Worm (Caenorhabditis elegans) whole organism, L1 larva: ENCODE results near the gene arv-1.

ENCODE experiments used
- F16B12.6 ChIP-seq: fragments of 150-350 bp; optimal IDR thresholded peaks from 2 replicates; lab custom pipeline; 2014; ENCODE audit warnings: missing biosample characterization, missing genetic modification characterization
- alr-1 ChIP-seq: fragments of 200-800 bp; sonication (Bioruptor generic); optimal IDR thresholded peaks from 2 replicates; lab custom pipeline; 2018; ENCODE audit warnings: borderline replicate concordance, mild to moderate bottlenecking, missing genetic modification characterization, missing compliant biosample characterization
- aly-2 ChIP-seq: fragments of 150-350 bp; optimal IDR thresholded peaks from 2 replicates; lab custom pipeline; 2014; ENCODE audit warnings: missing biosample characterization, missing genetic modification characterization
- blmp-1 ChIP-seq: fragments of 150-350 bp; optimal IDR thresholded peaks from 2 replicates; lab custom pipeline; 2014; ENCODE audit warnings: missing biosample characterization, missing genetic modification characterization
- ceh-88 ChIP-seq: fragments of 200-800 bp; sonication (Bioruptor generic); IDR thresholded peaks from 2 replicates; pipeline ENCODE4 v1.3.6; 2022; ENCODE audit warnings: missing genetic modification characterization, missing compliant biosample characterization
- ces-1 ChIP-seq: fragments of 150-350 bp; optimal IDR thresholded peaks from 2 replicates; lab custom pipeline; 2014; ENCODE audit warnings: missing biosample characterization, missing genetic modification reagents, missing genetic modification characterization
- dpl-1 ChIP-seq, 3 experiments: fragments of 150-350 bp in 2 of 3; sonication (generic microtip) in 1 of 3; optimal IDR thresholded peaks; 2 replicates each; lab custom pipeline; 2014 to 2017; ENCODE audit warnings: missing biosample characterization in 3 of 3, missing genetic modification characterization in 3 of 3, missing genetic modification reagents in 3 of 3
- dsc-1 ChIP-seq: sonication (generic microtip); optimal IDR thresholded peaks from 2 replicates; lab custom pipeline; 2016; ENCODE audit warnings: mild to moderate bottlenecking, missing genetic modification characterization, missing compliant biosample characterization
- efl-3 ChIP-seq: fragments of 200-800 bp; sonication (Bioruptor generic); optimal IDR thresholded peaks from 2 replicates; lab custom pipeline; 2018; ENCODE audit warnings: mild to moderate bottlenecking, missing genetic modification characterization, missing compliant biosample characterization
- egl-13 ChIP-seq: sonication (generic microtip); optimal IDR thresholded peaks from 2 replicates; lab custom pipeline; 2016; ENCODE audit warnings: missing genotype, missing genetic modification reagents, missing genetic modification characterization, missing compliant biosample characterization
- elt-2 ChIP-seq: sonication (generic microtip); optimal IDR thresholded peaks from 2 replicates; lab custom pipeline; 2016; ENCODE audit warnings: missing genetic modification characterization, mild to moderate bottlenecking, inconsistent platforms, missing compliant biosample characterization, missing genetic modification reagents
- ets-5 ChIP-seq: fragments of 200-800 bp; sonication (Bioruptor generic); IDR thresholded peaks from 2 replicates; pipeline ENCODE4 v1.3.6; 2022; ENCODE audit warnings: missing genetic modification characterization, missing compliant biosample characterization
- fkh-10 ChIP-seq: sonication (generic microtip); optimal IDR thresholded peaks from 2 replicates; lab custom pipeline; 2017; ENCODE audit warnings: missing biosample characterization, missing genetic modification reagents, missing genetic modification characterization
- hlh-17 ChIP-seq: fragments of 200-800 bp; sonication (Bioruptor generic); optimal IDR thresholded peaks from 2 replicates; lab custom pipeline; 2018; ENCODE audit warnings: missing genetic modification characterization, mild to moderate bottlenecking, missing compliant biosample characterization, moderate library complexity, borderline replicate concordance
- hpl-2 ChIP-seq: fragments of 150-350 bp; optimal IDR thresholded peaks from 2 replicates; lab custom pipeline; 2014; ENCODE audit warnings: missing biosample characterization, missing genetic modification reagents, missing genetic modification characterization
- irx-1 ChIP-seq: sonication (generic microtip); optimal IDR thresholded peaks from 2 replicates; lab custom pipeline; 2016; ENCODE audit warnings: missing genetic modification characterization, missing compliant biosample characterization
- isw-1 ChIP-seq: fragments of 200-800 bp; sonication (Bioruptor generic); IDR thresholded peaks from 2 replicates; pipeline ENCODE4 v1.3.6; 2022; ENCODE audit warnings: missing genetic modification characterization, missing compliant biosample characterization
- jun-1 ChIP-seq: fragments of 150-350 bp; optimal IDR thresholded peaks from 2 replicates; lab custom pipeline; 2014; ENCODE audit warnings: missing biosample characterization, missing genetic modification reagents, missing genetic modification characterization
- lin-15B ChIP-seq: fragments of 150-350 bp; sonication (generic microtip); optimal IDR thresholded peaks from 3 replicates; lab custom pipeline; 2014; ENCODE audit warnings: missing biosample characterization, missing genetic modification characterization
- lin-35 ChIP-seq, 2 experiments: fragments of 150-350 bp; optimal IDR thresholded peaks; 2 replicates each; lab custom pipeline; 2014; ENCODE audit warnings: missing biosample characterization in 2 of 2, missing genetic modification characterization in 2 of 2, missing genetic modification reagents in 2 of 2
- lin-39 ChIP-seq: fragments of 150-350 bp; optimal IDR thresholded peaks from 2 replicates; lab custom pipeline; 2014; ENCODE audit warnings: missing biosample characterization, missing genetic modification reagents, missing genetic modification characterization
- lir-3 ChIP-seq: sonication (generic microtip); optimal IDR thresholded peaks from 2 replicates; lab custom pipeline; 2016; ENCODE audit warnings: mild to moderate bottlenecking, missing genetic modification characterization, moderate library complexity, missing compliant biosample characterization; ENCODE audit not compliant: poor library complexity
- lsy-2 ChIP-seq, 2 experiments: fragments of 150-350 bp; optimal IDR thresholded peaks; 2 replicates each; lab custom pipeline; 2014; ENCODE audit warnings: missing biosample characterization in 2 of 2, missing genetic modification characterization in 2 of 2
- mdl-1 ChIP-seq, 2 experiments: fragments of 150-350 bp; optimal IDR thresholded peaks; 2 replicates each; lab custom pipeline; 2014 to 2017; ENCODE audit warnings: missing biosample characterization in 2 of 2, missing genetic modification characterization in 2 of 2, inconsistent platforms in 1 of 2
- mef-2 ChIP-seq: fragments of 150-350 bp; optimal IDR thresholded peaks from 2 replicates; lab custom pipeline; 2014; ENCODE audit warnings: missing biosample characterization, missing genetic modification characterization
- mep-1 ChIP-seq: fragments of 150-350 bp; optimal IDR thresholded peaks from 2 replicates; lab custom pipeline; 2014; ENCODE audit warnings: missing biosample characterization, missing genetic modification characterization
- nhr-11 ChIP-seq: fragments of 150-350 bp; optimal IDR thresholded peaks from 2 replicates; lab custom pipeline; 2014; ENCODE audit warnings: missing biosample characterization, missing genetic modification characterization
- nhr-12 ChIP-seq: sonication (generic microtip); optimal IDR thresholded peaks from 2 replicates; lab custom pipeline; 2017; ENCODE audit warnings: missing biosample characterization, missing genetic modification characterization
- nhr-20 ChIP-seq: sonication (generic microtip); optimal IDR thresholded peaks from 2 replicates; lab custom pipeline; 2016; ENCODE audit warnings: mild to moderate bottlenecking, missing genetic modification characterization, missing compliant biosample characterization
- nhr-28 ChIP-seq: fragments of 150-350 bp; optimal IDR thresholded peaks from 2 replicates; lab custom pipeline; 2014; ENCODE audit warnings: missing biosample characterization, missing genetic modification characterization
- nhr-47 ChIP-seq: sonication (generic microtip); optimal IDR thresholded peaks from 2 replicates; lab custom pipeline; 2016; ENCODE audit warnings: mild to moderate bottlenecking, missing genetic modification characterization, moderate library complexity, missing compliant biosample characterization
- nhr-71 ChIP-seq: sonication (generic microtip); optimal IDR thresholded peaks from 2 replicates; lab custom pipeline; 2016; ENCODE audit warnings: mild to moderate bottlenecking, missing genetic modification characterization, moderate library complexity, missing compliant biosample characterization
- nhr-76 ChIP-seq: sonication (generic microtip); optimal IDR thresholded peaks from 2 replicates; lab custom pipeline; 2017; ENCODE audit warnings: missing biosample characterization, missing genetic modification characterization
- nhr-77 ChIP-seq: fragments of 150-350 bp; optimal IDR thresholded peaks from 2 replicates; lab custom pipeline; 2014; ENCODE audit warnings: missing biosample characterization, missing genetic modification characterization
- nhr-85 ChIP-seq: sonication (generic microtip); peaks from one replicate; lab custom pipeline; 2016; ENCODE audit warnings: missing genetic modification characterization, inconsistent platforms, missing compliant biosample characterization
- nhr-90 ChIP-seq: sonication (generic microtip); optimal IDR thresholded peaks from 2 replicates; lab custom pipeline; 2016; ENCODE audit warnings: mild to moderate bottlenecking, missing genetic modification characterization, missing compliant biosample characterization; ENCODE audit not compliant: poor library complexity
- pqm-1 ChIP-seq: sonication (generic microtip); optimal IDR thresholded peaks from 3 replicates; lab custom pipeline; 2017; ENCODE audit warnings: missing biosample characterization, missing genetic modification characterization
- rnt-1 ChIP-seq: sonication (generic microtip); optimal IDR thresholded peaks from 2 replicates; lab custom pipeline; 2016; ENCODE audit warnings: mild to moderate bottlenecking, missing genetic modification characterization, moderate library complexity, missing compliant biosample characterization
- skn-1 ChIP-seq: fragments of 150-350 bp; optimal IDR thresholded peaks from 2 replicates; lab custom pipeline; 2014; ENCODE audit warnings: missing biosample characterization, missing genetic modification characterization
- swsn-7 ChIP-seq: sonication (generic microtip); optimal IDR thresholded peaks from 2 replicates; lab custom pipeline; 2016; ENCODE audit warnings: missing genetic modification characterization, missing compliant biosample characterization
- unc-30 ChIP-seq: sonication (generic microtip); optimal IDR thresholded peaks from 2 replicates; lab custom pipeline; 2017; ENCODE audit warnings: missing biosample characterization, missing genetic modification characterization
- unc-86 ChIP-seq: sonication (generic microtip); optimal IDR thresholded peaks from 2 replicates; lab custom pipeline; 2016; ENCODE audit warnings: missing genetic modification characterization, missing compliant biosample characterization
- unc-98 ChIP-seq: fragments of 200-800 bp; sonication (Bioruptor generic); IDR thresholded peaks from 2 replicates; pipeline ENCODE4 v1.3.6; 2022; ENCODE audit warnings: missing genetic modification characterization, missing compliant biosample characterization
- xbp-1 ChIP-seq: sonication (generic microtip); optimal IDR thresholded peaks from 2 replicates; lab custom pipeline; 2016; ENCODE audit warnings: missing genetic modification characterization, missing compliant biosample characterization
- zag-1 ChIP-seq: fragments of 150-350 bp; optimal IDR thresholded peaks from 2 replicates; lab custom pipeline; 2014; ENCODE audit warnings: missing biosample characterization, missing genetic modification characterization
- zip-4 ChIP-seq: fragments of 200-800 bp; sonication (Bioruptor generic); optimal IDR thresholded peaks from 2 replicates; lab custom pipeline; 2018; ENCODE audit warnings: mild to moderate bottlenecking, missing genetic modification characterization, moderate library complexity, missing compliant biosample characterization

The arv-1 gene

DNA sequence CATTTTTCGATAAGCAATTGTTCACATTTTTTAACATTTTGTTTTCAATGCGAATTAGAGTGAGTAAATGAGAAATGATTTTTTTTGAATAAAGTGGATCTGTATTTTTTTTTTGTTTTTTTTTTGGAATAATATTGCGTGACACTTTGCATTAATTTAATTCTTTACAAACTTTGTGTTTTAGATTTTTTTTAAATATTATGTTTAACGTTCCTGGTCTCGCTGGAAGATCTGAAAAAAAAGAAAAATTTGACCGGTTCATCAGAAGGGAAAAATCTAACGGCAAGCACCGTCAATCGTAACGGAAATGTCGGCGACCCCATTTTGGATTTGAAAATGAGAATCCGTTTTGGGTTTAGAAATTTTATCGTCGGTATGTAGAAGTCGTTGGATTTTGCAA lies 11.3 kb downstream of the arv-1 start, which contains the start of gene cdc-25.4:
TSS of gene cdc-25.4 (minus strand) at position 101 of the 400 bp plus-strand sequence.
- TF ChIP-seq ces-1 (GFP tag; lab: Kevin White, UChicago) (no peak), nhr-85 (tag; lab: Kevin White, UChicago) (no peak), skn-1 (no peak), nhr-11 (tag; lab: Kevin White, UChicago) (no peak), unc-86 (tag; lab: Kevin White, UChicago) (no peak), lsy-2 (tag; optimal IDR thresholded peaks at IDR 0.05; lab: Kevin White, UChicago) (no peak), nhr-76 (tag; lab: Kevin White, UChicago) (no peak), nhr-77 (tag; lab: Kevin White, UChicago) (no peak), nhr-20 (no peak), fkh-10 (GFP tag; lab: Kevin White, UChicago) (no peak), pqm-1 (tag; lab: Kevin White, UChicago) (no peak), lin-39 (tag; lab: Kevin White, UChicago) (no peak), unc-30 (tag; lab: Kevin White, UChicago) (no peak), ceh-88 (no peak), dsc-1 (tag; lab: Kevin White, UChicago) (no peak), zag-1 (no peak)
- TF ChIP-seq, all 84 proteins: peak for 0

DNA sequence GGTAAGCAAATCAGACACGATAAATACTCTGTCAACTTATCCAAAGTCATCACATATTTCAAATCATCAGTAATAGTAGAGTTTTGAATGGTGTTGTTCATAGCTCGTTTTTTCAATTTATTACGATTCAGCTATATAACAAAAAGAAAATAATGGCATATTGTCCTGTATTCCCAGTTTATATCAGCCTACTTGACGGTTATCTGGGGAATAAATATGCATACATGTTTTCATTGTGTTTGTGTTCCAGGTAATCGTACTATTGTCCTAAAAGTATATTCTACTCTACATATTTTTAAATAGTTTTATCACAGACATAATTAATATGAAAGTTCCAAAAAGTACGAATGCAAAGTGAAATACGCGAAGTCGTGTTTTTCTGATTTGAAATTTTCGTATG lies 12.8 kb downstream of the arv-1 start, which contains the start of gene srd-2:
TSS of gene srd-2 (minus strand) at position 101 of the 400 bp plus-strand sequence.
- TF ChIP-seq nhr-12 (tag; lab: Kevin White, UChicago) (no peak), elt-2 (no peak), aly-2 (tag; lab: Kevin White, UChicago) (no peak)

DNA sequence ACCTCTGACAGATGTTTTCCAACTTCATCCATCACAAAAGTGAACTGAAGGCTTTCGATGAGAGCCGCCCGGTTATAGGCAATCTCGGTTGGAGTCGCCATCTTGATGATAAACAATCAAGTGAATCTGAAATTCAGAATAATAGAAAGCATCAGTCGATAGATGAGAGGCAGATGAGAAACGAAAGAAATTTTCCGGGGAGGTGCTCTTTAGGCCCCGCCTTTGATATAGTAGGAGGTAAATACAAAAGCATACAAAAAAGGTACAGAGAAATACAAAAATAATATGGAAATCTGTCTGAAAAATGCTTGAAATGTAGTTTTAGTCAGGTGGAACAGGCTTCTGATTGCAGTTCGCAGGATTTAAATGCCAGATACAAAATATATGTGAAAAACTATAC lies 18.0 kb downstream of the arv-1 start, which contains the start of gene srd-1:
TSS of gene srd-1 (minus strand) at position 101 of the 400 bp plus-strand sequence.
- TF ChIP-seq ets-5 (GFP tag; lab: Robert Waterston, UW) (no peak), mep-1 (no peak), isw-1 (no peak), zag-1 (no peak), lsy-2 (tag; optimal IDR thresholded peaks at IDR 0.05; lab: Kevin White, UChicago) (no peak), hlh-17 (no peak), pqm-1 (tag; lab: Kevin White, UChicago) (no peak), nhr-47 (tag; lab: Kevin White, UChicago) (no peak), irx-1 (tag; lab: Kevin White, UChicago) (no peak)

DNA sequence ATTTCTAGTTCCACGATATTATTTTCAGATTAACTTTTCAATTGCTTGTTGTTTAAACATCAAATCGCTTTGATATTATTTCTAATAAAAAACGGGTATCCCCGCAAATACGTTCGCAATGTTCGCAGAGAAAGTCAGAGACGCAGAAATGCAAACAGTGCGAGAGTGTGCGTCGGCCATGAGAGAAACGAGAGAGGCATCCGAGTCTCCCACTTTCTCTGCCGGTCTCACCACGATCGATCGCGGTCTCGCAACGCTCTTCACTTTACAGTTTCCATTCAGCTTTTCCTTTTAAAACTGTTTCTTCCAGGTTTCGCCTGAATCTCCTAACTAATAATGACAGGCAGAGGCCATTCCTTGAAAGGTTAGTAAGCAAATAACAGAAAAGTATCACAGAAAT lies 26.3 kb downstream of the arv-1 start, which contains the start of gene F33H1.4:
TSS of gene F33H1.4 (plus strand) at position 311 of the 400 bp plus-strand sequence.
- peak; percentile 62 to 74 for TF ChIP-seq lin-35 (GFP tag; optimal IDR thresholded peaks at IDR 0.05; lab: Kevin White, UChicago)
- TF ChIP-seq mdl-1 (tag; optimal IDR thresholded peaks at IDR 0.05; lab: Kevin White, UChicago), result peak in 1 of 2 experiments; percentile 19
- TF ChIP-seq ets-5 (GFP tag; lab: Robert Waterston, UW), result no peak
- TF ChIP-seq nhr-28 (tag; lab: Kevin White, UChicago), result no peak
- peak; percentile 23 for TF ChIP-seq F16B12.6
- TF ChIP-seq ceh-88, result no peak
- TF ChIP-seq lir-3, result no peak
- peak; percentile 61 for TF ChIP-seq nhr-47 (tag; lab: Kevin White, UChicago)
- peak; percentile 6 for TF ChIP-seq aly-2 (tag; lab: Kevin White, UChicago)
- TF ChIP-seq rnt-1 (tag; lab: Kevin White, UChicago), result peak; percentile 61
- no peak for TF ChIP-seq fkh-10 (GFP tag; lab: Kevin White, UChicago)
- no peak for TF ChIP-seq mef-2
- TF ChIP-seq skn-1, result peak; percentile 3
- TF ChIP-seq dpl-1 (GFP tag; optimal IDR thresholded peaks at IDR 0.05; lab: Kevin White, UChicago), result peak; percentile 27 to 50 (median 50)
- TF ChIP-seq nhr-76 (tag; lab: Kevin White, UChicago), result no peak
- TF ChIP-seq blmp-1 (tag; lab: Kevin White, UChicago), result peak; percentile 91
- TF ChIP-seq lin-15B (tag; lab: Kevin White, UChicago), result peak; percentile 87
- no peak for TF ChIP-seq unc-98 (GFP tag; lab: Robert Waterston, UW)
- TF ChIP-seq jun-1 (tag; lab: Kevin White, UChicago), result peak; percentile 8
- TF ChIP-seq alr-1 (tag; lab: Kevin White, UChicago), result no peak
- TF ChIP-seq hpl-2 (GFP tag; lab: Kevin White, UChicago), result no peak
- TF ChIP-seq xbp-1 (tag; lab: Kevin White, UChicago), result peak; percentile 16
- peak; percentile 35 for TF ChIP-seq swsn-7
- TF ChIP-seq nhr-71, result peak; percentile 61
- peak; percentile 30 for TF ChIP-seq zip-4
- no peak for TF ChIP-seq egl-13 (tag; lab: Kevin White, UChicago)
- peak; percentile 28 for TF ChIP-seq nhr-90 (tag; lab: Kevin White, UChicago)
- TF ChIP-seq efl-3, result no peak
